4 worm cellular contexts compared by ENCODE assay signal in the genomic region with DNA sequence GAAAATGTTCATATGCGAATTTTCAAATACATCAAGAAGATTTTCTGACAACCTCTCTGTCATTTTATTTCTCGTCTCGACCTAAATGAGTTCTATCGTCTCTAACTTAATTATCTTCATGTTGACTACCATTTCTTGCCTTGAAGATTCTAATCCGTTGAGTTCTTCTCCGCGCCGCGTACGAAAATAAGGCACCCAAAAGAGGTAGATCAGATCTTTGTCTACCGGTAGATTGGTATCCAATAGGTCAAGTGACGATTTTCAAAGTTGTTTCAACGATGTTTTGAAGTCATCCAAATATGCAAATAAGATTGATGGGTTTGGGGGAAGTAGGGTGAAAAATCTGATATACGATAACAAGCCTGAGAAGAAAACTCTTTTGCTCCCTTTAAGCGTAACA.
TF ChIP-seq lines count a peak whose summit lies in the region.

No protein-coding gene starts in this region.

TF ChIP-seq in whole organism, L1 larva, 84 proteins besides CTCF, POLR2A, EP300 and RAD21:
- peak; percentile 9 for TF ChIP-seq snu-23 (GFP tag; optimal IDR thresholded peaks at IDR 0.05; lab: Kevin White, UChicago)
- no peak for TF ChIP-seq snpc-4 (tag; optimal IDR thresholded peaks at IDR 0.05; lab: Kevin White, UChicago)
- TF ChIP-seq nhr-20 (tag; optimal IDR thresholded peaks at IDR 0.05; lab: Kevin White, UChicago) = peak; percentile 26
- TF ChIP-seq Y116A8C.19 (tag; optimal IDR thresholded peaks at IDR 0.05; lab: Kevin White, UChicago; ENCODE audit: borderline replicate concordance) = no peak
- TF ChIP-seq lin-14 (GFP tag; optimal IDR thresholded peaks at IDR 0.05; lab: Kevin White, UChicago) = peak; percentile 65
- peak; percentile 4 for TF ChIP-seq efl-3 (GFP tag; optimal IDR thresholded peaks at IDR 0.05; lab: Kevin White, UChicago)
- peak; percentile 92 for TF ChIP-seq nhr-85 (tag; lab: Kevin White, UChicago)

TF ChIP-seq in whole organism, L2 larva, 48 proteins besides CTCF, POLR2A, EP300 and RAD21:
- TF ChIP-seq nhr-6 (tag; optimal IDR thresholded peaks at IDR 0.05; lab: Kevin White, UChicago) (no peak), snpc-4 (tag; optimal IDR thresholded peaks at IDR 0.05; lab: Kevin White, UChicago) (no peak), nhr-10 (tag; optimal IDR thresholded peaks at IDR 0.05; lab: Kevin White, UChicago) (no peak), blmp-1 (tag; optimal IDR thresholded peaks at IDR 0.05; lab: Kevin White, UChicago; ENCODE audit: insufficient read depth) (no peak), ZK546.5 (tag; optimal IDR thresholded peaks at IDR 0.05; lab: Kevin White, UChicago) (no peak), unc-55 (GFP tag; optimal IDR thresholded peaks at IDR 0.05; lab: Kevin White, UChicago) (no peak), elt-1 (tag; optimal IDR thresholded peaks at IDR 0.05; lab: Kevin White, UChicago) (peak; percentile 95), ceh-16 (tag; optimal IDR thresholded peaks at IDR 0.05; lab: Kevin White, UChicago) (peak; percentile 87), gmeb-1 (tag; optimal IDR thresholded peaks at IDR 0.05; lab: Kevin White, UChicago) (no peak), nhr-25 (tag; optimal IDR thresholded peaks at IDR 0.05; lab: Kevin White, UChicago) (peak; percentile 47), C34F6.9 (tag; optimal IDR thresholded peaks at IDR 0.05; lab: Kevin White, UChicago) (no peak), lin-11 (tag; optimal IDR thresholded peaks at IDR 0.05; lab: Kevin White, UChicago) (no peak), elt-3 (tag; optimal IDR thresholded peaks at IDR 0.05; lab: Kevin White, UChicago) (no peak), mdl-1 (tag; optimal IDR thresholded peaks at IDR 0.05; lab: Kevin White, UChicago) (no peak), egl-27 (tag; optimal IDR thresholded peaks at IDR 0.05; lab: Kevin White, UChicago) (no peak), dmd-4 (tag; optimal IDR thresholded peaks at IDR 0.05; lab: Kevin White, UChicago) (no peak), nhr-237 (tag; optimal IDR thresholded peaks at IDR 0.05; lab: Kevin White, UChicago) (no peak), nhr-23 (tag; optimal IDR thresholded peaks at IDR 0.05; lab: Kevin White, UChicago) (no peak), lsy-2 (tag; optimal IDR thresholded peaks at IDR 0.05; lab: Kevin White, UChicago) (no peak), fos-1 (tag; optimal IDR thresholded peaks at IDR 0.05; lab: Kevin White, UChicago) (no peak), sma-9 (GFP tag; optimal IDR thresholded peaks at IDR 0.05; lab: Kevin White, UChicago) (peak; percentile 92), sma-9 (tag; optimal IDR thresholded peaks at IDR 0.05; lab: Kevin White, UChicago) (no peak), unc-62 (GFP tag; optimal IDR thresholded peaks at IDR 0.05; lab: Kevin White, UChicago) (no peak), ztf-4 (tag; optimal IDR thresholded peaks at IDR 0.05; lab: Kevin White, UChicago) (no peak), lin-13 (GFP tag; optimal IDR thresholded peaks at IDR 0.05; lab: Kevin White, UChicago) (no peak), nhr-12 (tag; optimal IDR thresholded peaks at IDR 0.05; lab: Kevin White, UChicago) (no peak)

TF ChIP-seq in whole organism, L3 larva, 47 proteins besides CTCF, POLR2A, EP300 and RAD21:
- no peak for TF ChIP-seq tbx-2 (tag; optimal IDR thresholded peaks at IDR 0.05; lab: Kevin White, UChicago)
- TF ChIP-seq aly-2 (tag; optimal IDR thresholded peaks at IDR 0.05; lab: Kevin White, UChicago) = no peak
- peak; percentile 87 for TF ChIP-seq nhr-23 (tag; optimal IDR thresholded peaks at IDR 0.05; lab: Kevin White, UChicago)
- no peak for TF ChIP-seq nhr-77 (tag; optimal IDR thresholded peaks at IDR 0.05; lab: Kevin White, UChicago)
- no peak for TF ChIP-seq pqm-1 (tag; optimal IDR thresholded peaks at IDR 0.05; lab: Kevin White, UChicago)
- TF ChIP-seq fos-1 (tag; optimal IDR thresholded peaks at IDR 0.05; lab: Kevin White, UChicago) = no peak
- no peak for TF ChIP-seq egl-27 (tag; optimal IDR thresholded peaks at IDR 0.05; lab: Kevin White, UChicago)
- TF ChIP-seq ztf-11 (tag; optimal IDR thresholded peaks at IDR 0.05; lab: Kevin White, UChicago) = no peak
- no peak for TF ChIP-seq nhr-11 (tag; optimal IDR thresholded peaks at IDR 0.05; lab: Kevin White, UChicago)
- TF ChIP-seq lin-15B (tag; optimal IDR thresholded peaks at IDR 0.05; lab: Kevin White, UChicago) = no peak
- TF ChIP-seq pha-4 (tag; optimal IDR thresholded peaks at IDR 0.05; lab: Kevin White, UChicago) = no peak
- peak; percentile 52 for TF ChIP-seq nhr-25 (tag; optimal IDR thresholded peaks at IDR 0.05; lab: Kevin White, UChicago)
- no peak for TF ChIP-seq unc-62 (GFP tag; optimal IDR thresholded peaks at IDR 0.05; lab: Kevin White, UChicago)
- peak; percentile 94 for TF ChIP-seq elt-1 (tag; optimal IDR thresholded peaks at IDR 0.05; lab: Kevin White, UChicago)
- TF ChIP-seq mml-1 (tag; optimal IDR thresholded peaks at IDR 0.05; lab: Kevin White, UChicago) = no peak
- no peak for TF ChIP-seq zag-1 (tag; optimal IDR thresholded peaks at IDR 0.05; lab: Kevin White, UChicago)
- no peak for TF ChIP-seq egl-5 (tag; optimal IDR thresholded peaks at IDR 0.05; lab: Kevin White, UChicago)
- no peak for TF ChIP-seq ama-1 (optimal IDR thresholded peaks at IDR 0.05; lab: Kevin White, UChicago)
- no peak for TF ChIP-seq nhr-12 (tag; optimal IDR thresholded peaks at IDR 0.05; lab: Kevin White, UChicago)
- TF ChIP-seq elt-3 (tag; optimal IDR thresholded peaks at IDR 0.05; lab: Kevin White, UChicago) = no peak
- TF ChIP-seq mdl-1 (tag; optimal IDR thresholded peaks at IDR 0.05; lab: Kevin White, UChicago) = no peak
- TF ChIP-seq R02D3.7 (tag; optimal IDR thresholded peaks at IDR 0.05; lab: Kevin White, UChicago) = no peak
- no peak for TF ChIP-seq nfya-1 (tag; optimal IDR thresholded peaks at IDR 0.05; lab: Kevin White, UChicago; ENCODE audit: insufficient read depth)
- TF ChIP-seq lin-39 (tag; optimal IDR thresholded peaks at IDR 0.05; lab: Kevin White, UChicago) = no peak
- no peak for TF ChIP-seq elt-2 (tag; optimal IDR thresholded peaks at IDR 0.05; lab: Kevin White, UChicago)
- TF ChIP-seq ceh-82 (tag; optimal IDR thresholded peaks at IDR 0.05; lab: Kevin White, UChicago) = no peak

TF ChIP-seq in whole organism, mixed stage, embryonic, 35 proteins besides CTCF, POLR2A, EP300 and RAD21:
- TF ChIP-seq elt-1 (tag; optimal IDR thresholded peaks at IDR 0.05; lab: Kevin White, UChicago; ENCODE audit: borderline replicate concordance, insufficient read depth) (peak; percentile 74), pha-4 (tag; optimal IDR thresholded peaks at IDR 0.05; lab: Kevin White, UChicago) (no peak), mls-2 (tag; optimal IDR thresholded peaks at IDR 0.05; lab: Kevin White, UChicago) (no peak)
